Worm (Caenorhabditis elegans) whole organism, mixed stage, embryonic: ENCODE data around the gene ZC196.2.

ENCODE experiments used
- M03D4.4 ChIP-seq: sonication (generic microtip); optimal IDR thresholded peaks from 2 replicates; lab custom pipeline; 2017; ENCODE audit warnings: mild to moderate bottlenecking, missing genetic modification characterization, missing compliant biosample characterization
- bed-3 ChIP-seq: fragments of 200-800 bp; sonication (Bioruptor generic); optimal IDR thresholded peaks from 3 replicates; lab custom pipeline; 2018; ENCODE audit warnings: mild to moderate bottlenecking, missing genetic modification characterization, moderate library complexity, missing compliant biosample characterization
- blmp-1 ChIP-seq: fragments of 150-350 bp; optimal IDR thresholded peaks from 2 replicates; lab custom pipeline; 2014; ENCODE audit warnings: missing biosample characterization, missing genetic modification characterization
- ceh-39 ChIP-seq: fragments of 150-350 bp; optimal IDR thresholded peaks from 2 replicates; lab custom pipeline; 2014; ENCODE audit warnings: missing biosample characterization, missing genetic modification characterization
- ceh-43 ChIP-seq: fragments of 200-800 bp; sonication (Bioruptor generic); optimal IDR thresholded peaks from 2 replicates; lab custom pipeline; 2018; ENCODE audit warnings: mild to moderate bottlenecking, missing genetic modification characterization, moderate library complexity, missing compliant biosample characterization
- ceh-83 ChIP-seq: fragments of 200-800 bp; sonication (Bioruptor generic); optimal IDR thresholded peaks from 2 replicates; lab custom pipeline; 2018; ENCODE audit warnings: mild to moderate bottlenecking, missing genetic modification characterization, missing compliant biosample characterization
- ces-1 ChIP-seq: fragments of 150-350 bp; optimal IDR thresholded peaks from 2 replicates; lab custom pipeline; 2014; ENCODE audit warnings: missing biosample characterization, missing genetic modification reagents, missing genetic modification characterization
- drap-1 ChIP-seq: fragments of 200-800 bp; sonication (Bioruptor generic); optimal IDR thresholded peaks from 3 replicates; lab custom pipeline; 2018; ENCODE audit warnings: mild to moderate bottlenecking, missing genetic modification characterization, missing compliant biosample characterization
- elt-1 ChIP-seq: sonication (generic microtip); optimal IDR thresholded peaks from 2 replicates; lab custom pipeline; 2017; ENCODE audit warnings: missing genetic modification characterization, mild to moderate bottlenecking, missing compliant biosample characterization, antibody characterized with exemption, moderate library complexity, borderline replicate concordance; ENCODE audit not compliant: insufficient read depth
- elt-3 ChIP-seq: fragments of 150-350 bp; optimal IDR thresholded peaks from 2 replicates; lab custom pipeline; 2014; ENCODE audit warnings: missing biosample characterization, missing genetic modification characterization
- flh-1 ChIP-seq: fragments of 200-800 bp; sonication (Bioruptor generic); optimal IDR thresholded peaks from 2 replicates; lab custom pipeline; 2018; ENCODE audit warnings: mild to moderate bottlenecking, missing genetic modification characterization, moderate library complexity, missing compliant biosample characterization
- ham-2 ChIP-seq: fragments of 200-800 bp; sonication (Bioruptor generic); optimal IDR thresholded peaks from 2 replicates; lab custom pipeline; 2018; ENCODE audit warnings: mild to moderate bottlenecking, missing genetic modification characterization, missing compliant biosample characterization
- hlh-1 ChIP-seq: fragments of 150-350 bp; optimal IDR thresholded peaks from 2 replicates; lab custom pipeline; 2014; ENCODE audit warnings: missing biosample characterization, missing genetic modification reagents, missing genetic modification characterization
- lin-13 ChIP-seq: fragments of 150-350 bp; optimal IDR thresholded peaks from 2 replicates; lab custom pipeline; 2014; ENCODE audit warnings: missing biosample characterization, missing genetic modification characterization
- lin-32 ChIP-seq: fragments of 200-800 bp; sonication (Bioruptor generic); optimal IDR thresholded peaks from 2 replicates; lab custom pipeline; 2018; ENCODE audit warnings: mild to moderate bottlenecking, missing genetic modification characterization, missing compliant biosample characterization
- lsy-2 ChIP-seq: fragments of 150-350 bp; optimal IDR thresholded peaks from 2 replicates; lab custom pipeline; 2014; ENCODE audit warnings: missing biosample characterization, missing genetic modification characterization
- mab-5 ChIP-seq: fragments of 150-350 bp; optimal IDR thresholded peaks from 2 replicates; lab custom pipeline; 2014; ENCODE audit warnings: missing biosample characterization, missing genetic modification characterization
- mep-1 ChIP-seq: fragments of 150-350 bp; optimal IDR thresholded peaks from 2 replicates; lab custom pipeline; 2017; ENCODE audit warnings: missing biosample characterization, missing genetic modification reagents, missing genetic modification characterization, inconsistent platforms
- mls-2 ChIP-seq: sonication (generic microtip); optimal IDR thresholded peaks from 2 replicates; lab custom pipeline; 2016; ENCODE audit warnings: mild to moderate bottlenecking, missing genetic modification characterization, moderate library complexity, missing compliant biosample characterization
- nhr-12 ChIP-seq: fragments of 150-350 bp; optimal IDR thresholded peaks from 2 replicates; lab custom pipeline; 2014; ENCODE audit warnings: missing biosample characterization, missing genetic modification characterization
- nhr-2 ChIP-seq: fragments of 150-350 bp; optimal IDR thresholded peaks from 2 replicates; lab custom pipeline; 2014; ENCODE audit warnings: missing biosample characterization, missing genetic modification characterization
- nhr-237 ChIP-seq: fragments of 150-350 bp; optimal IDR thresholded peaks from 2 replicates; lab custom pipeline; 2014; ENCODE audit warnings: missing biosample characterization, missing genetic modification characterization
- nhr-28 ChIP-seq: fragments of 150-350 bp; optimal IDR thresholded peaks from 2 replicates; lab custom pipeline; 2014; ENCODE audit warnings: missing biosample characterization, missing genetic modification characterization
- nhr-76 ChIP-seq: sonication (generic microtip); optimal IDR thresholded peaks from 2 replicates; lab custom pipeline; 2017; ENCODE audit warnings: missing biosample characterization, missing genetic modification characterization
- pha-4 ChIP-seq: fragments of 150-350 bp; optimal IDR thresholded peaks from 2 replicates; lab custom pipeline; 2018; ENCODE audit warnings: missing biosample characterization, missing genetic modification reagents, missing genetic modification characterization
- sem-2 ChIP-seq: fragments of 200-800 bp; sonication (Bioruptor generic); optimal IDR thresholded peaks from 2 replicates; lab custom pipeline; 2018; ENCODE audit warnings: mild to moderate bottlenecking, missing genetic modification characterization, missing compliant biosample characterization
- snpc-4 ChIP-seq: fragments of 150-350 bp; optimal IDR thresholded peaks from 2 replicates; lab custom pipeline; 2014; ENCODE audit warnings: missing biosample characterization, missing genetic modification characterization
- sptf-1 ChIP-seq: sonication (generic microtip); optimal IDR thresholded peaks from 2 replicates; lab custom pipeline; 2017; ENCODE audit warnings: mild to moderate bottlenecking, missing genetic modification characterization, moderate library complexity, missing compliant biosample characterization
- tbx-8 ChIP-seq: fragments of 200-800 bp; sonication (Bioruptor generic); optimal IDR thresholded peaks from 2 replicates; lab custom pipeline; 2018; ENCODE audit warnings: mild to moderate bottlenecking, missing genetic modification characterization, moderate library complexity, missing compliant biosample characterization
- unc-120 ChIP-seq: sonication (generic microtip); optimal IDR thresholded peaks from 2 replicates; lab custom pipeline; 2017; ENCODE audit warnings: missing genetic modification characterization, missing compliant biosample characterization; ENCODE audit not compliant: poor library complexity, severe bottlenecking
- unc-39 ChIP-seq: fragments of 150-350 bp; optimal IDR thresholded peaks from 2 replicates; lab custom pipeline; 2014; ENCODE audit warnings: missing biosample characterization, missing genetic modification characterization
- unc-62 ChIP-seq: fragments of 150-350 bp; optimal IDR thresholded peaks from 2 replicates; lab custom pipeline; 2014; ENCODE audit warnings: missing biosample characterization, missing genetic modification reagents, missing genetic modification characterization
- zip-8 ChIP-seq: fragments of 150-350 bp; optimal IDR thresholded peaks from 2 replicates; lab custom pipeline; 2014; ENCODE audit warnings: missing biosample characterization, missing genetic modification characterization
- ztf-11 ChIP-seq: fragments of 150-350 bp; optimal IDR thresholded peaks from 2 replicates; lab custom pipeline; 2014; ENCODE audit warnings: missing biosample characterization, missing genetic modification characterization

ZC196.2 gene

ce11 chrV:8762861-8763260, 23.6 kb downstream of the ZC196.2 start, which contains the start of gene B0507.8:
Gene B0507.8, minus strand, starts transcription at chrV:8762961.
- TF ChIP-seq M03D4.4 (no peak), lin-32 (GFP tag; lab: Kevin White, UChicago) (no peak), zip-8 (no peak), lsy-2 (tag; lab: Kevin White, UChicago) (no peak), snpc-4 (tag; lab: Kevin White, UChicago) (no peak)

- TF ChIP-seq elt-1 (tag; lab: Kevin White, UChicago) (no peak), sem-2 (GFP tag; lab: Kevin White, UChicago) (no peak), drap-1 (GFP tag; lab: Kevin White, UChicago) (no peak), hlh-1 (no peak), unc-120 (tag; lab: Kevin White, UChicago) (no peak), ztf-11 (tag; lab: Kevin White, UChicago) (no peak), bed-3 (GFP tag; lab: Kevin White, UChicago) (no peak), snpc-4 (tag; lab: Kevin White, UChicago) (no peak), lin-13 (tag; lab: Kevin White, UChicago) (no peak), M03D4.4 (no peak), lin-32 (GFP tag; lab: Kevin White, UChicago) (no peak), mls-2 (tag; lab: Kevin White, UChicago) (no peak)
These were observed 26.7 kb downstream of the ZC196.2 start, which contains the start of gene B0507.9 for ce11 chrV:8765938-8766337. Gene B0507.9, minus strand, starts transcription at chrV:8766038.

ce11 chrV:8767041-8767440, 27.8 kb downstream of the ZC196.2 start:
- TF ChIP-seq ceh-43 (GFP tag; lab: Kevin White, UChicago), result no peak
- TF ChIP-seq unc-120 (tag; lab: Kevin White, UChicago), result no peak
- no peak for TF ChIP-seq bed-3 (GFP tag; lab: Kevin White, UChicago)
- no peak for TF ChIP-seq flh-1 (GFP tag; lab: Kevin White, UChicago)
- TF ChIP-seq elt-3 (tag; lab: Kevin White, UChicago), result no peak
- no peak for TF ChIP-seq mab-5
- TF ChIP-seq nhr-28 (tag; lab: Kevin White, UChicago), result no peak
- no peak for TF ChIP-seq M03D4.4
- TF ChIP-seq snpc-4 (tag; lab: Kevin White, UChicago), result no peak
- no peak for TF ChIP-seq ceh-83 (GFP tag; lab: Kevin White, UChicago)
- no peak for TF ChIP-seq unc-62 (GFP tag; lab: Kevin White, UChicago)
- no peak for TF ChIP-seq ces-1 (GFP tag; lab: Kevin White, UChicago)
- no peak for TF ChIP-seq lin-13 (tag; lab: Kevin White, UChicago)
- no peak for TF ChIP-seq sem-2 (GFP tag; lab: Kevin White, UChicago)
- TF ChIP-seq sptf-1 (tag; lab: Kevin White, UChicago), result no peak

ce11 chrV:8767493-8767892, 28.3 kb downstream of the ZC196.2 start:
- TF ChIP-seq nhr-76 (tag; lab: Kevin White, UChicago), result no peak
- TF ChIP-seq unc-62 (GFP tag; lab: Kevin White, UChicago), result no peak
- no peak for TF ChIP-seq ceh-39 (tag; lab: Kevin White, UChicago)
- no peak for TF ChIP-seq blmp-1 (tag; lab: Kevin White, UChicago)
- no peak for TF ChIP-seq nhr-12 (tag; lab: Kevin White, UChicago)
- no peak for TF ChIP-seq ham-2 (GFP tag; lab: Kevin White, UChicago)

ce11 chrV:8768481-8768959, 29.3 kb downstream of the ZC196.2 start, which contains the start of gene B0507.3:
Gene B0507.3, plus strand, starts transcription at chrV:8768909.
- TF ChIP-seq ceh-83 (GFP tag; lab: Kevin White, UChicago) (no peak), unc-120 (tag; lab: Kevin White, UChicago) (no peak), ztf-11 (tag; lab: Kevin White, UChicago) (no peak), drap-1 (GFP tag; lab: Kevin White, UChicago) (no peak), lin-13 (tag; lab: Kevin White, UChicago) (no peak), mep-1 (tag; lab: Kevin White, UChicago) (no peak), nhr-76 (tag; lab: Kevin White, UChicago) (no peak), nhr-28 (tag; lab: Kevin White, UChicago) (no peak), lin-32 (GFP tag; lab: Kevin White, UChicago) (no peak), M03D4.4 (no peak), unc-39 (tag; lab: Kevin White, UChicago) (no peak), nhr-12 (tag; lab: Kevin White, UChicago) (no peak), flh-1 (GFP tag; lab: Kevin White, UChicago) (no peak), hlh-1 (no peak), tbx-8 (GFP tag; lab: Kevin White, UChicago) (no peak), lsy-2 (tag; lab: Kevin White, UChicago) (no peak), ham-2 (GFP tag; lab: Kevin White, UChicago) (no peak), nhr-237 (no peak), pha-4 (tag; lab: Kevin White, UChicago) (no peak), nhr-2 (tag; lab: Kevin White, UChicago) (no peak)
